Worm (Caenorhabditis elegans): ENCODE measurements around the gene sox-3.

sox-3 gene

DNA sequence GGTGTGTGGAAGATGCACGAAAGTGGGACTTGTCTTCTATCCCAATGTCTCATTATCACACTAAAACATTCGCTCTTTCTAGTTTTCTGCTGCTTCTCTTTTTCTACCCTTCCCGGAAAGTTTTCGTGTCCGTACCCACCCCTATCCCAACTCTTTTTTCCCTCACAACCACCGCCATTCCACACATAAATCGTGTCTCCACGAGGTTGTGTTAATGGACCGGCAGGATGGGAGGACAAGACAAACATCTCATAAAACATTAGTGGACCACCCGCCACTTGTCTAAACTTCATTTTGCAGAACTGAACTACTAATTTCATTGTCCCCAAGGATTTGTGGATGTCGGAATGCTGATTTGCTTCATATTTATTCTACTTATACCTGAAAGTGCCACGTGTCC is 18.8 kb downstream of the sox-3 start, which contains the start of gene slt-1:
Gene slt-1 (plus strand): TSS at position 301 of the 400 bp plus-strand sequence.
- TF ChIP-seq tbx-37 (GFP tag; conservative IDR thresholded peaks at IDR 0.05): no peak
- TF ChIP-seq scrt-1 (GFP tag; IDR thresholded peaks at IDR 0.05): no peak
- no peak for TF ChIP-seq flt-1 (GFP tag; IDR thresholded peaks at IDR 0.05)
- no peak for TF ChIP-seq ceh-13 (GFP tag; optimal IDR thresholded peaks at IDR 0.05)
- TF ChIP-seq B0310.2 (tag; optimal IDR thresholded peaks at IDR 0.05): no peak
- TF ChIP-seq ets-7 (tag; optimal IDR thresholded peaks at IDR 0.05): no peak
- TF ChIP-seq ceh-36 (tag; optimal IDR thresholded peaks at IDR 0.05): no peak
- TF ChIP-seq aly-1 (tag; optimal IDR thresholded peaks at IDR 0.05): no peak
- no peak for TF ChIP-seq tra-4 (tag; optimal IDR thresholded peaks at IDR 0.05)
- TF ChIP-seq pes-1 (GFP tag; IDR thresholded peaks at IDR 0.05): no peak
- TF ChIP-seq hmg-4 (GFP tag; optimal IDR thresholded peaks at IDR 0.05): no peak
- no peak for TF ChIP-seq ama-1 (optimal IDR thresholded peaks at IDR 0.05)
- TF ChIP-seq hnd-1 (tag; optimal IDR thresholded peaks at IDR 0.05): no peak
- no peak for TF ChIP-seq sea-1 (GFP tag; conservative IDR thresholded peaks at IDR 0.05)
- TF ChIP-seq hmbx-1 (tag; optimal IDR thresholded peaks at IDR 0.05): no peak
- TF ChIP-seq tbx-11 (GFP tag; IDR thresholded peaks at IDR 0.05): no peak
- no peak for TF ChIP-seq F13C5.2 (tag; optimal IDR thresholded peaks at IDR 0.05)

DNA sequence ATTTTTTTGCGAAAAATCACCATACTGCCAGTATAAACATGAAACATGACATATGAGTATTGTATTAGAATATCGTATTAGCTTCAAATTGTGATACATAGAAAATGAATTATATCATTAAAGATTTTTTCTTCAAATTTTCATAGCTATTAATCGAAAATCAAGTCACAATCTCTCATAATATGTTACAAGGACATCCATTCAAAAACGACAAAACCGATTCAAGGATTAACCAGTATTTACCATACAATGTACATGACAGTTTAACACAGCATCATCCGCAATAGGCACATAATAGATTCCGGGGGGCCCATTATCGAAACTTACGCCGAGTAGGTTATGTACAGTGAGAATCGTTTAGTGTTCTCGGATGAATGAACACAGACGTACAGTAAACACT is 21.5 kb downstream of the sox-3 start:
- no peak for TF ChIP-seq ets-7 (tag; optimal IDR thresholded peaks at IDR 0.05)
- TF ChIP-seq ama-1 (optimal IDR thresholded peaks at IDR 0.05): no peak
- TF ChIP-seq aly-1 (tag; optimal IDR thresholded peaks at IDR 0.05): no peak
- no peak for TF ChIP-seq B0310.2 (tag; optimal IDR thresholded peaks at IDR 0.05)
- TF ChIP-seq hmg-4 (GFP tag; optimal IDR thresholded peaks at IDR 0.05): no peak
- TF ChIP-seq flt-1 (GFP tag; IDR thresholded peaks at IDR 0.05): no peak
- TF ChIP-seq sea-1 (GFP tag; conservative IDR thresholded peaks at IDR 0.05): no peak
- no peak for TF ChIP-seq hnd-1 (tag; optimal IDR thresholded peaks at IDR 0.05)
- TF ChIP-seq tbx-11 (GFP tag; IDR thresholded peaks at IDR 0.05): no peak
- TF ChIP-seq F13C5.2 (tag; optimal IDR thresholded peaks at IDR 0.05): no peak
- no peak for TF ChIP-seq ceh-36 (tag; optimal IDR thresholded peaks at IDR 0.05)
- TF ChIP-seq pes-1 (GFP tag; IDR thresholded peaks at IDR 0.05): no peak
- no peak for TF ChIP-seq tra-4 (tag; optimal IDR thresholded peaks at IDR 0.05)
- no peak for TF ChIP-seq hmbx-1 (tag; optimal IDR thresholded peaks at IDR 0.05)
- no peak for TF ChIP-seq scrt-1 (GFP tag; IDR thresholded peaks at IDR 0.05)
- TF ChIP-seq ceh-13 (GFP tag; optimal IDR thresholded peaks at IDR 0.05): no peak

DNA sequence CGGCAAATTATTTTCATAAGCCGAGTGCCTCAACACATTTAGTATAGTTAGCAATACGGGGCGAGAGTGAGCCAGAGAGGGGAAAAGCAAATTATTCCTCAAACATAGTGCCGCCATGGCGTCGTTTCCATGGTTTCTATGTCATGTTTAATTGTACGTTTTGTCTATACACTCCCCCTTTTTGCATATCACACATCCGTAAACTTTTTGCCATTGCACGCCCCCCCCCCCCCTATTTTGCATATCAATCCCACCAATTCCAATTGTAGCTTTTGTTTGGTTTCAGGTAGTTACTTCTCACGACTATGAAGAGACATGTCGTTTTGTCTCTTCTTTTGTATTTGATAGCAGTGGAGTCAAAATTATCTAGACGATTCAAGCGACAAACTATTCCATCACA is 28.8 kb downstream of the sox-3 start, which contains the start of gene C26G2.2:
Gene C26G2.2 (plus strand): TSS at position 301 of the 400 bp plus-strand sequence.
- no peak for TF ChIP-seq aly-1 (tag; optimal IDR thresholded peaks at IDR 0.05)
- TF ChIP-seq F13C5.2 (tag; optimal IDR thresholded peaks at IDR 0.05): no peak
- no peak for TF ChIP-seq hmg-4 (GFP tag; optimal IDR thresholded peaks at IDR 0.05)
- no peak for TF ChIP-seq tra-4 (tag; optimal IDR thresholded peaks at IDR 0.05)
- no peak for TF ChIP-seq ets-7 (tag; optimal IDR thresholded peaks at IDR 0.05)
- TF ChIP-seq ama-1 (optimal IDR thresholded peaks at IDR 0.05): no peak

DNA sequence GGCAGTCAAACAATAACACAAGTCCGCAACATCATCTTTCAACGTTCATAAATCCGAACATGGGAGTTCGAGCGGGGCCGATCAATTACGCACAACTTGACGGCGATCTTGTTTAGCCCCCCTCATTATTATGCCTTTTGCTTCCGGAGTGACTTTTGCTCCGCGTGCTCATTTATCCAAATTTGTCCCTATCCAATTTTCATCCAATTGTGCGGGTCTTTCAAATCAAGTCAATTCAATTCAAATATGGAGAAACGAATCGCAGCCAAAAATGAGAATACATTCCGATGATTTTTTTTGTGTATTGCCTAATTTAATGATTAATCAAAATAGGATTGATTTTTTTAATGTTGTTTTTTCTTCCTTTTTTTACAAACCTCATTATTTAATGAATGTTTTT is 30.3 kb downstream of the sox-3 start:
- TF ChIP-seq flt-1 (GFP tag; IDR thresholded peaks at IDR 0.05) (no peak), pes-1 (GFP tag; IDR thresholded peaks at IDR 0.05) (no peak), ama-1 (optimal IDR thresholded peaks at IDR 0.05) (no peak), ets-7 (tag; optimal IDR thresholded peaks at IDR 0.05) (no peak), hnd-1 (tag; optimal IDR thresholded peaks at IDR 0.05) (no peak), F13C5.2 (tag; optimal IDR thresholded peaks at IDR 0.05) (no peak), tbx-37 (GFP tag; conservative IDR thresholded peaks at IDR 0.05) (no peak), sea-1 (GFP tag; conservative IDR thresholded peaks at IDR 0.05) (no peak), ceh-13 (GFP tag; optimal IDR thresholded peaks at IDR 0.05) (no peak), B0310.2 (tag; optimal IDR thresholded peaks at IDR 0.05) (no peak), ceh-36 (tag; optimal IDR thresholded peaks at IDR 0.05) (no peak), tra-4 (tag; optimal IDR thresholded peaks at IDR 0.05) (no peak), scrt-1 (GFP tag; IDR thresholded peaks at IDR 0.05) (no peak)

DNA sequence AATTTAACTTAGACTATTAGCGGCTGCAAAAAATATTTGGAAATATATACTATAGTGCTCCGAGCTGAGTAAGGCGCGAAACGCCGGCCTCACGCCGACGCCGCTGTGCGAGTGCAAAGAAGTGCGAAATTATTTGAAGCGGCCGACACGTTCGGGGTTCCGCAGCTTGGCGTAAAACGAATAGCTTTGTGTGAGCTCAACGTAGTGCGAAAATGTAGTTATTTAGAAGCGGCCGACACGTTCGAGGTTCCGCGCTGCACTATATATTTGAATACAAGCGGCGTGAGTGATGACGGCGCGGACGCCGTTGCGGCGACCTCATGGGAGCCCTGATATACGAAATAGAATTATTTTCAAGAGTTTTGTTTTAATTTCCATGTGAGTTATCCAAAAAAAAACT is 30.9 kb downstream of the sox-3 start:
- TF ChIP-seq tbx-37 (GFP tag; conservative IDR thresholded peaks at IDR 0.05): no peak
- no peak for TF ChIP-seq tbx-11 (GFP tag; IDR thresholded peaks at IDR 0.05)
- no peak for TF ChIP-seq flt-1 (GFP tag; IDR thresholded peaks at IDR 0.05)
- no peak for TF ChIP-seq hnd-1 (tag; optimal IDR thresholded peaks at IDR 0.05)
- no peak for TF ChIP-seq hmg-4 (GFP tag; optimal IDR thresholded peaks at IDR 0.05)
- no peak for TF ChIP-seq pes-1 (GFP tag; IDR thresholded peaks at IDR 0.05)

DNA sequence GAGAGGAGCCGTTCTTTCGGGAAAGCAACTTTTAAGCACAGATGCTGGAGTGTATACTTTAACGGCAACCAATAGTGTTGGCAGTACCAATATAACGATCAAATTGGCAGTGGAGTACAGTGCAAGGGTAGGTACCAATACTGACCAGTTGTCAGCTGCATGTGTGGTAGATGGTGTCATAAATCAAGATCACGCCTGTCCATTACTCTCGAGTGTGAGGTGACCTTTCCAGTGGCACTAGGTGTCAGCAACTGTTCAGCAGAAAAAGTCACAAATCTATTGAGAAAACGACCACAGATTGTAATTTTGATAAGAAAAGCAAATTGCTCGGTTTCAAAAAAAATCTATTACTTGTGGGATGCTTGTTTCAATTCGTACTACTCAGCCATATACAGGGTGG is 33.4 kb downstream of the sox-3 start:
- TF ChIP-seq B0310.2 (tag; optimal IDR thresholded peaks at IDR 0.05) (no peak), hnd-1 (tag; optimal IDR thresholded peaks at IDR 0.05) (no peak), ama-1 (optimal IDR thresholded peaks at IDR 0.05) (no peak), pes-1 (GFP tag; IDR thresholded peaks at IDR 0.05) (no peak), F13C5.2 (tag; optimal IDR thresholded peaks at IDR 0.05) (no peak), hmbx-1 (tag; optimal IDR thresholded peaks at IDR 0.05) (no peak), flt-1 (GFP tag; IDR thresholded peaks at IDR 0.05) (no peak)

DNA sequence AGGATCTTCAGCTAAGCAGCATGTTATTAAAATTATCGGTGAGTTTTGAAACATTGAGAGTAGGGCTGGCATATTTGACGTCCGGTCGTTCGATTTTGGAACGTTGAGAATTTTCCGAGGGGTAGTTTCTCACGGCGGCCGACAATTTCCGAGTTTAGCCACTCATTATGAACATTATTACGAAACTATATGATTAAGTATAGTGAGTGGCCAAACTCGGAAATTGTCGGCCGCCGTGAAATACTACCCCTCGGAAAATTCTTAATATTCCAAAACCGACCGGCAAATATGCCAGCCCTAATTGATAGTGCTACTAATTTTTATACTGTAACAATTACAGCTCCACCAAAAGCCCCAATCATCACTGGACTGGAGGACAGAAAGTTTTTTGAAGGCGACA is 35.4 kb downstream of the sox-3 start:
- TF ChIP-seq ceh-13 (GFP tag; optimal IDR thresholded peaks at IDR 0.05) (no peak), flt-1 (GFP tag; IDR thresholded peaks at IDR 0.05) (no peak), tbx-11 (GFP tag; IDR thresholded peaks at IDR 0.05) (no peak), tbx-37 (GFP tag; conservative IDR thresholded peaks at IDR 0.05) (no peak), aly-1 (tag; optimal IDR thresholded peaks at IDR 0.05) (no peak), F13C5.2 (tag; optimal IDR thresholded peaks at IDR 0.05) (no peak), hnd-1 (tag; optimal IDR thresholded peaks at IDR 0.05) (no peak), ceh-36 (tag; optimal IDR thresholded peaks at IDR 0.05) (no peak), tra-4 (tag; optimal IDR thresholded peaks at IDR 0.05) (no peak), pes-1 (GFP tag; IDR thresholded peaks at IDR 0.05) (no peak), B0310.2 (tag; optimal IDR thresholded peaks at IDR 0.05) (no peak)

DNA sequence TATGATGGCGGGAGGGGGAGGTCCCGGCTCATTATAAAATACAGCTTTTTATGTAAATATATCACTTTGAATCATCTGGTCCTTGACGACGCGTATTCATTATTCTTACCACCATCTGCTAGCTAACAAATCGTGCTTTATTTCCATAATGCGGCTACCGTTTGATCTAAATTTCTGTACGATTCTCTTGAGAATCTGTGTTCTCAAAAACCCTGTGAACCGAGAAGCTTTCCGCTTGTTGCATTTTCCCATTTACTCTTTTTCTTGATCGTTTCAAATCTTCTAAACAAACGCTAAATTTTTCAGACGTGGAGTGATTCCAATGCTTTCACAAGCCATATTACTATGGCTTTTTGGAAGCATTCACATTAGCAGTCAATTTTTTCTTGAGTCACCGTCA is 38.1 kb downstream of the sox-3 start, which contains the start of gene syg-2:
Gene syg-2 (plus strand): TSS at position 301 of the 400 bp plus-strand sequence.
- TF ChIP-seq hnd-1 (tag; optimal IDR thresholded peaks at IDR 0.05) (no peak), ceh-13 (GFP tag; optimal IDR thresholded peaks at IDR 0.05) (no peak), hmg-4 (GFP tag; optimal IDR thresholded peaks at IDR 0.05) (no peak), B0310.2 (tag; optimal IDR thresholded peaks at IDR 0.05) (no peak), tbx-37 (GFP tag; conservative IDR thresholded peaks at IDR 0.05) (no peak), hmbx-1 (tag; optimal IDR thresholded peaks at IDR 0.05) (no peak), ama-1 (optimal IDR thresholded peaks at IDR 0.05) (no peak), tbx-11 (GFP tag; IDR thresholded peaks at IDR 0.05) (no peak), sea-1 (GFP tag; conservative IDR thresholded peaks at IDR 0.05) (no peak), F13C5.2 (tag; optimal IDR thresholded peaks at IDR 0.05) (no peak), scrt-1 (GFP tag; IDR thresholded peaks at IDR 0.05) (no peak), tra-4 (tag; optimal IDR thresholded peaks at IDR 0.05) (no peak)
